Fruit fly (Drosophila melanogaster): ENCODE data around the gene CG43354.

dm6 chr2L:18327592-18328078 lies 18.4 kb upstream of the CG43354 start:
- TF ChIP-seq CG32121 (GFP tag; IDR thresholded peaks at IDR 0.05), result peak; percentile 69
- TF ChIP-seq Pif1A (GFP tag; optimal IDR thresholded peaks at IDR 0.05), result peak; percentile 89
- TF ChIP-seq Snoo (tag; optimal IDR thresholded peaks at IDR 0.05), result peak; percentile 79
- TF ChIP-seq CG15710 (tag; optimal IDR thresholded peaks at IDR 0.05), result peak; percentile 84
- TF ChIP-seq CG8301 (tag; optimal IDR thresholded peaks at IDR 0.05), result no peak
- peak; percentile 30 for TF ChIP-seq CG14655 (GFP tag; optimal IDR thresholded peaks at IDR 0.05)
- no peak for TF ChIP-seq EcR (GFP tag; optimal IDR thresholded peaks at IDR 0.05)
- peak; percentile 87 for TF ChIP-seq CG34367 (tag; optimal IDR thresholded peaks at IDR 0.05)
- TF ChIP-seq D1 (tag; optimal IDR thresholded peaks at IDR 0.05), result peak; percentile 27

All from whole organism, pupa.